Worm (Caenorhabditis elegans): Measurements from ENCODE around the gene cox-5A.
A peak's percentile ranks its signal among the peaks of the same experiment; 100 is the strongest.

The cox-5A gene

ce11 chrIII:12904987-12905541 is at the start of gene cox-5A:
TSS of gene cox-5A (plus strand) at chrIII:12905491.
- TF ChIP-seq ceh-100 (GFP tag; IDR thresholded peaks at IDR 0.05) (peak; percentile 92), F49E8.2 (tag; optimal IDR thresholded peaks at IDR 0.05; ENCODE audit: insufficient read depth) (peak; percentile 93), F37B4.10 (GFP tag; IDR thresholded peaks at IDR 0.05) (peak; percentile 91; the same call in 1 of the 2 replicates), madf-10 (tag; optimal IDR thresholded peaks at IDR 0.05) (peak; percentile 95), K12H6.12 (tag; optimal IDR thresholded peaks at IDR 0.05) (peak; percentile 98), madf-8 (GFP tag; conservative IDR thresholded peaks at IDR 0.05) (peak; percentile 87), efl-1 (GFP tag; optimal IDR thresholded peaks at IDR 0.05) (peak; percentile 94), lag-1 (GFP tag; IDR thresholded peaks at IDR 0.05) (peak; percentile 76; the same call in 1 of the 2 replicates), Y53F4B.3 (GFP tag; IDR thresholded peaks at IDR 0.05) (peak; percentile 47; the same call in 1 of the 2 replicates), chd-7 (tag; optimal IDR thresholded peaks at IDR 0.05) (peak; percentile 98), attf-5 (GFP tag; optimal IDR thresholded peaks at IDR 0.05) (peak; percentile 99), snpc-3.4 (tag; optimal IDR thresholded peaks at IDR 0.05) (peak; percentile 98), fkh-3 (tag; optimal IDR thresholded peaks at IDR 0.05) (no peak), B0035.1 (tag; optimal IDR thresholded peaks at IDR 0.05) (peak; percentile 93), Y79H2A.3 (GFP tag; conservative IDR thresholded peaks at IDR 0.05) (peak; percentile 88), ceh-27 (GFP tag; optimal IDR thresholded peaks at IDR 0.05) (peak; percentile 99), ccch-3 (GFP tag; optimal IDR thresholded peaks at IDR 0.05) (no peak), tbx-9 (tag; optimal IDR thresholded peaks at IDR 0.05; ENCODE audit: borderline replicate concordance) (no peak), F39B2.1 (GFP tag; IDR thresholded peaks at IDR 0.05) (peak; percentile 82; the same call in 1 of the 2 replicates), dox-1 (GFP tag; IDR thresholded peaks at IDR 0.05) (peak; percentile 99), zim-3 (tag; optimal IDR thresholded peaks at IDR 0.05) (peak; percentile 81), hmg-20 (GFP tag; IDR thresholded peaks at IDR 0.05) (peak; percentile 95), die-1 (tag; optimal IDR thresholded peaks at IDR 0.05) (peak; percentile 62), sea-2 (GFP tag; IDR thresholded peaks at IDR 0.05) (peak; percentile 91), ZK185.1 (tag; optimal IDR thresholded peaks at IDR 0.05; ENCODE audit: poor library complexity, severe bottlenecking) (peak; percentile 98), dpff-1 (tag; optimal IDR thresholded peaks at IDR 0.05) (peak; percentile 92), ztf-26 (tag; optimal IDR thresholded peaks at IDR 0.05) (peak; percentile 98), F57C9.4 (tag; optimal IDR thresholded peaks at IDR 0.05) (peak; percentile 93), ekl-4 (GFP tag; IDR thresholded peaks at IDR 0.05) (peak; percentile 99), mxl-1 (tag; optimal IDR thresholded peaks at IDR 0.05) (no peak), zfh-2 (GFP tag; conservative IDR thresholded peaks at IDR 0.05) (peak; percentile 90), B0336.3 (GFP tag; IDR thresholded peaks at IDR 0.05) (peak; percentile 99), F22D6.2 (tag; optimal IDR thresholded peaks at IDR 0.05) (peak; percentile 93), somi-1 (GFP tag; optimal IDR thresholded peaks at IDR 0.05) (peak; percentile 98), ztf-3 (GFP tag; optimal IDR thresholded peaks at IDR 0.05) (peak; percentile 95), let-526 (GFP tag; IDR thresholded peaks at IDR 0.05) (peak; percentile 96), unc-62 (GFP tag; optimal IDR thresholded peaks at IDR 0.05) (peak; percentile 68), rpc-1 (optimal IDR thresholded peaks at IDR 0.05) (peak; percentile 38), rpc-1 (tag; optimal IDR thresholded peaks at IDR 0.05) (no peak), F57A8.1 (GFP tag; optimal IDR thresholded peaks at IDR 0.05) (no peak), bed-2 (GFP tag; IDR thresholded peaks at IDR 0.05) (peak; percentile 79), attf-6 (GFP tag; IDR thresholded peaks at IDR 0.05) (peak; percentile 80), ztf-28 (GFP tag; IDR thresholded peaks at IDR 0.05) (peak; percentile 74), B0261.1 (tag; optimal IDR thresholded peaks at IDR 0.05) (peak; percentile 26), ama-1 (optimal IDR thresholded peaks at IDR 0.05) (peak; percentile 0), ama-1 (GFP tag; optimal IDR thresholded peaks at IDR 0.05) (peak in 1 of 2 experiments; percentile 88), Y95B8A.8 (GFP tag; IDR thresholded peaks at IDR 0.05) (peak; percentile 98), ztf-22 (GFP tag; optimal IDR thresholded peaks at IDR 0.05) (peak; percentile 76), lsl-1 (GFP tag; optimal IDR thresholded peaks at IDR 0.05) (peak; percentile 99)
